Worm (Caenorhabditis elegans): ENCODE data around the gene cdc-48.1.

ce11 chrII:10551985-10552736 is 11.0 kb downstream of the cdc-48.1 start:
- TF ChIP-seq elt-3 (tag; optimal IDR thresholded peaks at IDR 0.05): no peak
- TF ChIP-seq nhr-6 (tag; optimal IDR thresholded peaks at IDR 0.05): peak; percentile 96
- peak; percentile 10 for TF ChIP-seq nhr-10 (tag; optimal IDR thresholded peaks at IDR 0.05)
- TF ChIP-seq nhr-11 (tag; optimal IDR thresholded peaks at IDR 0.05): no peak
- TF ChIP-seq mdl-1 (tag; optimal IDR thresholded peaks at IDR 0.05): peak; percentile 84 to 92
- peak; percentile 88 for TF ChIP-seq egl-27 (tag; optimal IDR thresholded peaks at IDR 0.05)
- TF ChIP-seq unc-39 (tag; optimal IDR thresholded peaks at IDR 0.05): no peak
- TF ChIP-seq ceh-82 (tag; optimal IDR thresholded peaks at IDR 0.05): peak; percentile 1
- TF ChIP-seq nhr-12 (tag; optimal IDR thresholded peaks at IDR 0.05): peak; percentile 41
- no peak for TF ChIP-seq aly-2 (tag; optimal IDR thresholded peaks at IDR 0.05)
- TF ChIP-seq unc-62 (GFP tag; optimal IDR thresholded peaks at IDR 0.05): peak; percentile 61

Measured in whole organism, L2 larva.